Worm (Caenorhabditis elegans) whole organism, L2 larva: Measurements from ENCODE around the gene trm-1.

ENCODE experiments used
- blmp-1 ChIP-seq: sonication (generic microtip); optimal IDR thresholded peaks from 2 replicates; lab custom pipeline; 2017; ENCODE audit warnings: missing genetic modification characterization, mild to moderate bottlenecking, missing compliant biosample characterization, antibody characterized with exemption, moderate library complexity; ENCODE audit not compliant: insufficient read depth
- mdl-1 ChIP-seq, 2 experiments: fragments of 150-350 bp in 1 of 2; sonication (generic microtip) in 1 of 2; optimal IDR thresholded peaks; 2 replicates each; lab custom pipeline; 2017; ENCODE audit warnings: missing biosample characterization in 2 of 2, missing genetic modification characterization in 2 of 2
- nhr-77 ChIP-seq: fragments of 150-350 bp; optimal IDR thresholded peaks from 2 replicates; lab custom pipeline; 2014; ENCODE audit warnings: missing biosample characterization, missing genetic modification characterization

DNA sequence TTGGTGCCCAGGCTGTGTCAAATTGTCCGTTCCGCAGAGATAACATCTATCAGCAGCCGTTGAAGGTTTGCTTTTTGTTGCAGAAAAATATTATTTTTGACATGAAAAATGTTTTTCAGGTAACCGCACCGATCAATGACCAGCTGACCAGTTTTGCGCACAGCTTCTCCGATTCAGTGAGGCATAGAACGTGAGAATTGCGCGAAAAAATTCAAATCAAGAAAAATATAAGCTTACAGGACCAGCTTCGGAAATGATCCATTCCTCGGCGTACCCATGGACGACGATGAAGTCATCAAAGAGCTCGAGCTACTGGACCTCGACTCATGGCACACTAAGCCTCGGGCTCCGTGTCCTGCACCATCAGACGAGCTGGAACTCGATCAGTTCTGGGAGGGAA, 9.1 kb upstream of the trm-1 start:
- TF ChIP-seq nhr-77 (tag; lab: Kevin White, UChicago) (no peak), mdl-1 (tag; optimal IDR thresholded peaks at IDR 0.05; lab: Kevin White, UChicago) (no peak), blmp-1 (tag; lab: Kevin White, UChicago) (no peak)
